Worm (Caenorhabditis elegans) whole organism, late embryonic: Measurements from ENCODE around the gene T10C6.15.

ENCODE experiments used
- T23F11.4 ChIP-seq: fragments of 200-800 bp; sonication (Bioruptor generic); optimal IDR thresholded peaks from 2 replicates; lab custom pipeline; 2018; ENCODE audit warnings: mild to moderate bottlenecking, missing genetic modification characterization, missing compliant biosample characterization
- ahr-1 ChIP-seq: sonication (generic microtip); optimal IDR thresholded peaks from 2 replicates; lab custom pipeline; 2016; ENCODE audit warnings: missing genetic modification characterization, missing compliant biosample characterization
- ceh-31 ChIP-seq: sonication (generic microtip); optimal IDR thresholded peaks from 2 replicates; lab custom pipeline; 2016; ENCODE audit warnings: missing genetic modification characterization, missing compliant biosample characterization
- ets-4 ChIP-seq: sonication (generic microtip); optimal IDR thresholded peaks from 2 replicates; lab custom pipeline; 2016; ENCODE audit warnings: missing genetic modification characterization, missing compliant biosample characterization
- fkh-10 ChIP-seq: fragments of 150-350 bp; optimal IDR thresholded peaks from 2 replicates; lab custom pipeline; 2014; ENCODE audit warnings: missing biosample characterization, missing genetic modification reagents, missing genetic modification characterization
- hlh-8 ChIP-seq: sonication (generic microtip); optimal IDR thresholded peaks from 2 replicates; lab custom pipeline; 2016; ENCODE audit warnings: missing genotype, missing genetic modification characterization, missing compliant biosample characterization
- nfya-1 ChIP-seq: sonication (generic microtip); optimal IDR thresholded peaks from 2 replicates; lab custom pipeline; 2017; ENCODE audit warnings: missing genetic modification characterization, mild to moderate bottlenecking, missing compliant biosample characterization, antibody characterized with exemption, moderate library complexity
- pag-3 ChIP-seq: sonication (generic microtip); optimal IDR thresholded peaks from 2 replicates; lab custom pipeline; 2016; ENCODE audit warnings: missing compliant biosample characterization, missing genetic modification characterization, borderline replicate concordance
- unc-55 ChIP-seq: sonication (generic microtip); optimal IDR thresholded peaks from 2 replicates; lab custom pipeline; 2017; ENCODE audit warnings: missing biosample characterization, missing genetic modification reagents, missing genetic modification characterization
- unc-86 ChIP-seq: sonication (generic microtip); optimal IDR thresholded peaks from 2 replicates; lab custom pipeline; 2016; ENCODE audit warnings: missing genetic modification characterization, missing compliant biosample characterization
- ztf-16 ChIP-seq: sonication (generic microtip); optimal IDR thresholded peaks from 2 replicates; lab custom pipeline; 2017; ENCODE audit warnings: missing genetic modification characterization, missing compliant biosample characterization

DNA sequence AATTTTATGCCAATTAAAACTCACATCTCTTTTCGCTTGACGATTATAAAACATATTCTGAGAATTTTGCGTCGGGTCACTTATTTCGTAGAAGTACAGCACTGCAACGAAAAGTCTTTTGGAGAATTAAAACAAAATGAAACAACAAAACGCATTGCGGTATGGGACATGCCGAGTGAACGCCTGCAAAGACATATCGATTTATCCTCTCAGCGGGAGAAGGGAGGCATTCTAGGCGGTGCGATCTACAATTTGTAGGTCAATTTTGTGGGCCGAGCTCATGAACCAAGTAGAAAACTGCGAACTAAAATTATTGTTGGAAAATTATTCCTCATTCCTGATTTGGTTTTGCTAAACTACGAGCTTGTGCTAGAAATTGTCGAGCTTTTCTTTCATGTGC is 7.6 kb upstream of the T10C6.15 start, which contains the start of gene F14H3.3:
- no peak for TF ChIP-seq fkh-10 (GFP tag; lab: Kevin White, UChicago)
- no peak for TF ChIP-seq ets-4
- no peak for TF ChIP-seq T23F11.4 (GFP tag; lab: Kevin White, UChicago)
- no peak for TF ChIP-seq unc-55 (GFP tag; lab: Kevin White, UChicago)
- TF ChIP-seq unc-86 (tag; lab: Kevin White, UChicago): no peak
- TF ChIP-seq ztf-16 (tag; lab: Kevin White, UChicago): no peak
- no peak for TF ChIP-seq ahr-1 (tag; lab: Kevin White, UChicago)
- TF ChIP-seq hlh-8 (tag; lab: Kevin White, UChicago): no peak
- no peak for TF ChIP-seq ceh-31 (tag; lab: Kevin White, UChicago)
- no peak for TF ChIP-seq pag-3 (tag; lab: Kevin White, UChicago)
- TF ChIP-seq nfya-1: no peak
